Worm (Caenorhabditis elegans) whole organism, L4/young adult: ENCODE data around the gene rfth-1.

Source experiments
- W03F9.2 ChIP-seq: fragments of 150-350 bp; optimal IDR thresholded peaks from 2 replicates; lab custom pipeline; 2014; ENCODE audit warnings: missing biosample characterization, missing genetic modification characterization
- dao-5 ChIP-seq: sonication (generic microtip); optimal IDR thresholded peaks from 2 replicates; lab custom pipeline; 2016; ENCODE audit warnings: missing genotype, missing genetic modification characterization, moderate library complexity, missing compliant biosample characterization

DNA sequence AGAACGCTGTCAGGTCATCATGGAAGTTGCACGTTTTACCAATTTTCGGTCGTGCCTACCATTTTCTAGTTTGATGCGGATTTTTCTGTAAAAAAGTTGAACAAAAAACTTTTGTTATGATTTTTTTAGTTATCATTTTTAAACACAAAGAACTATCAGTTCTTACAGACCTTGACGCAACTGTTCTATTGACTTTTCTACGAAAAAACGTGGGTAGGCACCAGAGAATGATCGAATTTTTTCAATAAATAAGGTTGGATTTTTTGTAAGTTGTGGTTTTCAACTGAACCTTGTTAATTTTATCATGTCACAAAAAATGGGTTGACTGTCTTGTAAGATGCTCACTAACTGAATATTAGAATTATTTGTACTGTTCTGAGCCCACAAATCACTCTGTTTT, 32.5 kb downstream of the rfth-1 start:
- no peak for TF ChIP-seq dao-5
- TF ChIP-seq W03F9.2 (tag; lab: Kevin White, UChicago), result no peak
